Worm (Caenorhabditis elegans): ENCODE results near the gene exp-1.

DNA sequence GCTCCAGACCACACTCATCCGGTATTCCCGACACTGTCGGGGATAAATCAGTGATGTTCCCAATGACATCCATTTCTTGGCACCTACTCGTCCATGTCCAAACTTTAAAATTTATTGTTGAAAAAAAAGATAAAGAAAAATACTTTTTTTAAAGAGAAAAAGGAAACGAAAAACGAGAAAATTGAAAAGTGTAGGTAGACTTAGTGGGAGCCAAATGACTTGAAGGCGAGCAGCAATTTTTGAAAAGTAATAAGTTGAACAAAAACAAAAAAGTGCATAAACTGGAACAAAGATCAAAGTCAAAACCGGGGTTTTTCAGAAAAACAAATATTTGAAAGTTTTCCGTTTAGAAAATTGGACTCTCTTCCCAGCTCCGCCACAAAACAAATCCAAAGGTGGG, 47.2 kb upstream of the exp-1 start, which contains the start of gene daf-37:
- no peak for TF ChIP-seq ztf-23 (GFP tag; IDR thresholded peaks at IDR 0.05)
- no peak for TF ChIP-seq flt-1 (GFP tag; IDR thresholded peaks at IDR 0.05)
- TF ChIP-seq tab-1 (GFP tag; IDR thresholded peaks at IDR 0.05), result no peak
- no peak for TF ChIP-seq T22C8.4 (GFP tag; IDR thresholded peaks at IDR 0.05)
- no peak for TF ChIP-seq med-1 (GFP tag; optimal IDR thresholded peaks at IDR 0.05; ENCODE audit: insufficient read depth)
- no peak for TF ChIP-seq ztf-29 (GFP tag; IDR thresholded peaks at IDR 0.05)

Data from whole organism, midembryonic.